Worm (Caenorhabditis elegans) whole organism, L3 larva: ENCODE measurements around the gene vgln-1.

Experiments used
- R02D3.7 ChIP-seq: fragments of 150-350 bp; optimal IDR thresholded peaks from 2 replicates; lab custom pipeline; 2014; ENCODE audit warnings: missing biosample characterization, missing genetic modification characterization
- ZK546.5 ChIP-seq: sonication (generic microtip); optimal IDR thresholded peaks from 2 replicates; lab custom pipeline; 2017; ENCODE audit warnings: missing biosample characterization, missing genetic modification characterization
- aly-2 ChIP-seq: fragments of 150-350 bp; optimal IDR thresholded peaks from 2 replicates; lab custom pipeline; 2014; ENCODE audit warnings: missing biosample characterization, missing genetic modification characterization
- ama-1 ChIP-seq: fragments of 150-350 bp; optimal IDR thresholded peaks from 2 replicates; lab custom pipeline; 2018
- ceh-16 ChIP-seq: sonication (generic microtip); optimal IDR thresholded peaks from 2 replicates; lab custom pipeline; 2017; ENCODE audit warnings: missing biosample characterization, missing genetic modification characterization
- ceh-82 ChIP-seq: fragments of 150-350 bp; optimal IDR thresholded peaks from 2 replicates; lab custom pipeline; 2014; ENCODE audit warnings: missing biosample characterization, missing genetic modification characterization
- daf-12 ChIP-seq: fragments of 150-350 bp; optimal IDR thresholded peaks from 2 replicates; lab custom pipeline; 2014; ENCODE audit warnings: missing biosample characterization, missing genetic modification reagents, missing genetic modification characterization
- egl-27 ChIP-seq: sonication (generic microtip); optimal IDR thresholded peaks from 4 replicates; lab custom pipeline; 2017; ENCODE audit warnings: missing biosample characterization, missing genetic modification reagents, missing genetic modification characterization
- egl-5 ChIP-seq: fragments of 150-350 bp; optimal IDR thresholded peaks from 2 replicates; lab custom pipeline; 2017; ENCODE audit warnings: missing biosample characterization, missing genetic modification reagents, missing genetic modification characterization, inconsistent platforms
- elt-1 ChIP-seq: fragments of 150-350 bp; optimal IDR thresholded peaks from 2 replicates; lab custom pipeline; 2014; ENCODE audit warnings: missing biosample characterization, missing genetic modification characterization
- elt-2 ChIP-seq: sonication (generic microtip); optimal IDR thresholded peaks from 2 replicates; lab custom pipeline; 2016; ENCODE audit warnings: missing genetic modification reagents, mild to moderate bottlenecking, missing genetic modification characterization, missing compliant biosample characterization
- eor-1 ChIP-seq, 2 experiments: fragments of 150-350 bp; optimal IDR thresholded peaks; 2 replicates each; lab custom pipeline; 2014 to 2018; ENCODE audit warnings: missing biosample characterization in 2 of 2, missing genetic modification characterization in 2 of 2
- fkh-10 ChIP-seq: sonication (generic microtip); optimal IDR thresholded peaks from 2 replicates; lab custom pipeline; 2017; ENCODE audit warnings: missing biosample characterization, missing genetic modification reagents, missing genetic modification characterization
- fkh-2 ChIP-seq: fragments of 150-350 bp; optimal IDR thresholded peaks from 2 replicates; lab custom pipeline; 2014; ENCODE audit warnings: missing biosample characterization, missing genetic modification reagents, missing genetic modification characterization
- fos-1 ChIP-seq: fragments of 150-350 bp; optimal IDR thresholded peaks from 2 replicates; lab custom pipeline; 2014; ENCODE audit warnings: missing biosample characterization, missing genetic modification characterization
- hmg-11 ChIP-seq: sonication (generic microtip); optimal IDR thresholded peaks from 2 replicates; lab custom pipeline; 2016; ENCODE audit warnings: missing genetic modification characterization, missing compliant biosample characterization
- lin-15B ChIP-seq: fragments of 150-350 bp; optimal IDR thresholded peaks from 2 replicates; lab custom pipeline; 2014; ENCODE audit warnings: missing biosample characterization, missing genetic modification characterization
- lin-39 ChIP-seq: fragments of 150-350 bp; optimal IDR thresholded peaks from 2 replicates; lab custom pipeline; 2018; ENCODE audit warnings: missing biosample characterization, missing genetic modification reagents, missing genetic modification characterization
- lsy-12 ChIP-seq: sonication (generic microtip); optimal IDR thresholded peaks from 2 replicates; lab custom pipeline; 2016; ENCODE audit warnings: mild to moderate bottlenecking, missing genetic modification characterization, missing compliant biosample characterization
- mdl-1 ChIP-seq: fragments of 150-350 bp; optimal IDR thresholded peaks from 2 replicates; lab custom pipeline; 2014; ENCODE audit warnings: missing biosample characterization, missing genetic modification characterization
- mml-1 ChIP-seq: fragments of 150-350 bp; sonication (generic microtip); optimal IDR thresholded peaks from 3 replicates; lab custom pipeline; 2014; ENCODE audit warnings: missing biosample characterization, missing genetic modification characterization
- nfya-1 ChIP-seq: sonication (generic microtip); optimal IDR thresholded peaks from 2 replicates; lab custom pipeline; 2017; ENCODE audit warnings: missing genetic modification characterization, mild to moderate bottlenecking, missing compliant biosample characterization, antibody characterized with exemption, moderate library complexity; ENCODE audit not compliant: insufficient read depth
- nhr-11 ChIP-seq: fragments of 150-350 bp; optimal IDR thresholded peaks from 2 replicates; lab custom pipeline; 2014; ENCODE audit warnings: missing biosample characterization, missing genetic modification characterization
- nhr-12 ChIP-seq: fragments of 150-350 bp; optimal IDR thresholded peaks from 2 replicates; lab custom pipeline; 2014; ENCODE audit warnings: missing biosample characterization, missing genetic modification characterization
- nhr-23 ChIP-seq: fragments of 150-350 bp; optimal IDR thresholded peaks from 2 replicates; lab custom pipeline; 2014; ENCODE audit warnings: missing biosample characterization, missing genetic modification reagents, missing genetic modification characterization
- nhr-237 ChIP-seq: fragments of 150-350 bp; optimal IDR thresholded peaks from 2 replicates; lab custom pipeline; 2014; ENCODE audit warnings: missing biosample characterization, missing genetic modification characterization
- nhr-43 ChIP-seq: sonication (generic microtip); optimal IDR thresholded peaks from 2 replicates; lab custom pipeline; 2016; ENCODE audit warnings: mild to moderate bottlenecking, missing genetic modification characterization, missing compliant biosample characterization; ENCODE audit not compliant: poor library complexity, severe bottlenecking
- nhr-77 ChIP-seq: fragments of 150-350 bp; optimal IDR thresholded peaks from 2 replicates; lab custom pipeline; 2014; ENCODE audit warnings: missing biosample characterization, missing genetic modification characterization
- pha-4 ChIP-seq: fragments of 150-350 bp; optimal IDR thresholded peaks from 2 replicates; lab custom pipeline; 2014; ENCODE audit warnings: missing biosample characterization, missing genetic modification reagents, missing genetic modification characterization
- pqm-1 ChIP-seq: fragments of 150-350 bp; optimal IDR thresholded peaks from 2 replicates; lab custom pipeline; 2017; ENCODE audit warnings: missing biosample characterization, missing genetic modification characterization, inconsistent platforms
- sea-2 ChIP-seq: fragments of 150-350 bp; sonication (generic microtip); optimal IDR thresholded peaks from 4 replicates; lab custom pipeline; 2014; ENCODE audit warnings: missing biosample characterization, missing genetic modification reagents, missing genetic modification characterization
- skn-1 ChIP-seq: fragments of 150-350 bp; optimal IDR thresholded peaks from 2 replicates; lab custom pipeline; 2014; ENCODE audit warnings: missing biosample characterization, missing genetic modification characterization
- snpc-4 ChIP-seq: fragments of 150-350 bp; optimal IDR thresholded peaks from 2 replicates; lab custom pipeline; 2014; ENCODE audit warnings: missing biosample characterization, missing genetic modification characterization
- tbx-2 ChIP-seq: sonication (generic microtip); optimal IDR thresholded peaks from 2 replicates; lab custom pipeline; 2016; ENCODE audit warnings: mild to moderate bottlenecking, missing genetic modification characterization, missing compliant biosample characterization
- unc-39 ChIP-seq: sonication (generic microtip); optimal IDR thresholded peaks from 4 replicates; lab custom pipeline; 2017; ENCODE audit warnings: missing biosample characterization, missing genetic modification characterization
- ztf-11 ChIP-seq: fragments of 150-350 bp; optimal IDR thresholded peaks from 2 replicates; lab custom pipeline; 2014; ENCODE audit warnings: missing biosample characterization, missing genetic modification characterization

The vgln-1 gene

ce11 chrII:9892409-9892808 is 1.5 kb upstream of the vgln-1 start, which contains the start of gene C08H9.16 (continued):
- TF ChIP-seq daf-12 (tag; lab: Kevin White, UChicago) (no peak), lin-15B (tag; lab: Kevin White, UChicago) (peak; percentile 52), ztf-11 (tag; lab: Kevin White, UChicago) (no peak), pha-4 (tag; lab: Kevin White, UChicago) (peak; percentile 78), fkh-10 (GFP tag; lab: Kevin White, UChicago) (no peak), eor-1 (tag; optimal IDR thresholded peaks at IDR 0.05; lab: Kevin White, UChicago) (no peak), egl-5 (tag; lab: Kevin White, UChicago) (peak; percentile 9), nfya-1 (tag; lab: Kevin White, UChicago) (peak; percentile 97), tbx-2 (tag; lab: Kevin White, UChicago) (no peak), nhr-23 (tag; lab: Kevin White, UChicago) (peak; percentile 87), sea-2 (GFP tag; lab: Kevin White, UChicago) (no peak), R02D3.7 (peak; percentile 28)

- TF ChIP-seq aly-2 (no peak), hmg-11 (tag; lab: Kevin White, UChicago) (no peak), daf-12 (tag; lab: Kevin White, UChicago) (no peak), fkh-2 (tag; lab: Kevin White, UChicago) (no peak), pqm-1 (tag; lab: Kevin White, UChicago) (peak; percentile 48), elt-1 (tag; lab: Kevin White, UChicago) (peak; percentile 91), elt-2 (peak; percentile 75), nhr-77 (no peak), nhr-23 (tag; lab: Kevin White, UChicago) (peak; percentile 2)
Measured at ce11 chrII:9891823-9892222, 942 bp upstream of the vgln-1 start.

DNA sequence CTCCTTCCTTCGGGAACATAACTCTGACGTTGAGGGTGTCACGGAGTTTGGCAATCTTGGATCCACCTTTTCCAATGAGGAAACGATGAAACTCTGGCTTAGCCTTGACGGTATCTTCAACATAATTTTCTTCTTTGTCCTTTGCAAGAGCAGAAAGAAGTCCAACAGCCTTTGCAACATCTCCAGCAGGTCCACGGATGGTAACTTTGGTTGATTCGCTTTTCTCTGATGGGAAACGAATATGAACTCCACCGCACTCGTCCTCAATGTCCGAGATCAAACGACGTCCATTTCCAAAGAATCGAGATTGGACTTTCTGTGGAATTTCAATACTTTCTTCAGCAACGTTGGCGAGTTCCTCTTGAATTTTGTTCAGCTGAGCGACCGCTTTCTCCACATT is 2.3 kb downstream of the vgln-1 start:
- TF ChIP-seq nhr-12 (no peak), ceh-16 (no peak), mml-1 (tag; lab: Kevin White, UChicago) (no peak), ZK546.5 (tag; lab: Kevin White, UChicago) (no peak), fos-1 (no peak), egl-27 (tag; lab: Kevin White, UChicago) (no peak), lin-39 (tag; lab: Kevin White, UChicago) (no peak), aly-2 (no peak), nhr-237 (tag; lab: Kevin White, UChicago) (no peak), fkh-10 (GFP tag; lab: Kevin White, UChicago) (no peak), daf-12 (tag; lab: Kevin White, UChicago) (no peak), elt-2 (no peak), egl-5 (tag; lab: Kevin White, UChicago) (no peak), nhr-11 (no peak), skn-1 (tag; lab: Kevin White, UChicago) (no peak), ama-1 (lab: Kevin White, UChicago) (no peak), sea-2 (GFP tag; lab: Kevin White, UChicago) (no peak), eor-1 (tag; optimal IDR thresholded peaks at IDR 0.05; lab: Kevin White, UChicago) (no peak), snpc-4 (tag; lab: Kevin White, UChicago) (no peak)

ce11 chrII:9886216-9886615 is 4.7 kb downstream of the vgln-1 start, which contains the start of gene algn-8:
Gene algn-8, minus strand, starts transcription at chrII:9886442.
- TF ChIP-seq fkh-2 (tag; lab: Kevin White, UChicago): no peak
- no peak for TF ChIP-seq nhr-12
- TF ChIP-seq lsy-12 (tag; lab: Kevin White, UChicago): no peak
- no peak for TF ChIP-seq eor-1 (tag; optimal IDR thresholded peaks at IDR 0.05; lab: Kevin White, UChicago)
- no peak for TF ChIP-seq pqm-1 (tag; lab: Kevin White, UChicago)
- TF ChIP-seq ceh-82 (tag; lab: Kevin White, UChicago): no peak
- no peak for TF ChIP-seq ZK546.5 (tag; lab: Kevin White, UChicago)
- no peak for TF ChIP-seq mdl-1 (tag; lab: Kevin White, UChicago)
- TF ChIP-seq pha-4 (tag; lab: Kevin White, UChicago): no peak
- TF ChIP-seq lin-15B (tag; lab: Kevin White, UChicago): no peak
- TF ChIP-seq daf-12 (tag; lab: Kevin White, UChicago): no peak
- no peak for TF ChIP-seq fos-1
- TF ChIP-seq nhr-43 (tag; lab: Kevin White, UChicago): no peak
- TF ChIP-seq unc-39 (tag; lab: Kevin White, UChicago): no peak
- no peak for TF ChIP-seq lin-39 (tag; lab: Kevin White, UChicago)
- TF ChIP-seq, all 47 proteins: peak for 0
